Worm (Caenorhabditis elegans) whole organism, L4/young adult: ENCODE data around the gene scyl-1.

Experiments used
- dao-5 ChIP-seq: sonication (generic microtip); optimal IDR thresholded peaks from 2 replicates; lab custom pipeline; 2016; ENCODE audit warnings: missing genotype, missing genetic modification characterization, moderate library complexity, missing compliant biosample characterization
- him-1 ChIP-seq: sonication (generic microtip); optimal IDR thresholded peaks from 2 replicates; lab custom pipeline; 2016; ENCODE audit warnings: missing genotype, missing genetic modification reagents, missing genetic modification characterization, missing compliant biosample characterization

DNA sequence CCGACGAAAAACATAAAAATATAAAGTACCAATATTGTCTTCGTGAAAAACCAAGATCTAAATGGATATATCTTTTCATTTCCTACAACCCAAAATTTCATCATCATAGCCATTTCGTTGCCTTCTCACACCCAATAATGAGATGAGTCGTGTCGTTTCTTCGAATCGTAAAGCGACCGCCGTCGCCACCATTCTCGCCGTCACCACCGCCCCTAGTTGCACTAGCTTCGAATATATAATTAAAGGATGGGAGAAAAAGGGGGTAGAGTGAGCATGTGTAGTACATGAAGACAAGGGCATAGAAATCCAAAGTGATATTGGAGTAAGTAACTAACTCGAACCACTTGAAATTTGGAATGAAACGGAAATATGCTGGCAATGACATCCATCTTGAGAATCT, 19.3 kb downstream of the scyl-1 start:
- no peak for TF ChIP-seq him-1
- no peak for TF ChIP-seq dao-5 (tag; lab: Kevin White, UChicago)
